Fruit fly (Drosophila melanogaster) ovary, adult (tissue): ENCODE measurements around the gene MED30.
A peak's percentile ranks its signal among the peaks of the same experiment; 100 is the strongest.

Experiments
- CG17801 ChIP-seq: fragments of 200-800 bp; optimal IDR thresholded peaks from 2 replicates; lab custom pipeline; 2019; ENCODE audit warnings: missing biosample characterization, mild to moderate bottlenecking, missing genetic modification characterization, moderate library complexity; ENCODE audit not compliant: partially characterized antibody

MED30 gene

DNA sequence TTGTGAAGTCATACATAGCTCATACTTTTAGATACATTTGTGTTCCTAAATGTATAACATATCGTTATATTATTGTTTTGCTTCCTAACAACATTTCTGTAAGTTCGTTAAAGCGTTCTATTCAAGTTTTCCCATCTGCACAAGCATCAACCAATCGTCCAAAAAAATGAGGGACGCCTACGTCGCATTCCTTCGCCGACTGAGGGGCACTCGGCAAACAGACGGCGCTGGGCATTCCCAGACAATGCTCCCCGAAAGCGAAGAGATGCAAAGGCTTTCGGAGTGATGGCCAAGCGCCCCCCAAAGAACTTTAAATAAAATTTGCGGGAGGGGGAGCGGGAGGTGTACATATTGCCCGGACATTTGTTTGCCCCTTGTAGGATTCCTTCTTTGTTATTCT, 43.1 kb downstream of the MED30 start:
- no peak for TF ChIP-seq CG17801 (GFP tag; lab: Kevin White, UChicago)

DNA sequence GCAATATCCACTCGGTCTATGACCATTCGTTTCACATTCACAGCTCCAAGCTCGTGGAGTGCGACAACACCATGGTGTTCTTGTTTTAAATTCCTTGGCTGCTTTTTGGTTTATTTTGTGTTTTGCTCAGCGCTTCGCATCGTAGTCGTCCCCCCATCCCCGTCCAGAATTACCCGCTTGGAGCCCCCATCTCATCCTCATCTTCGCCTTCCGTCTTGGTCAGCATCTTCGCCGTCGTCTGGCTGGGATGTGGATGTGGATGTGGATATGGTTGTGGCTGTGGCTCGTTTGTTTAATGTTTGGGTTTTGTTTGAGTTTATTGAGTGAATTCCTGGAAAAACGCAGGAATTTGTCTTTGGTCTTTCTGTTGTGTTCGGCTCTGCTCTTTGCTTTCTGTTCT, 44.7 kb downstream of the MED30 start:
- TF ChIP-seq CG17801 (GFP tag; lab: Kevin White, UChicago), result no peak

DNA sequence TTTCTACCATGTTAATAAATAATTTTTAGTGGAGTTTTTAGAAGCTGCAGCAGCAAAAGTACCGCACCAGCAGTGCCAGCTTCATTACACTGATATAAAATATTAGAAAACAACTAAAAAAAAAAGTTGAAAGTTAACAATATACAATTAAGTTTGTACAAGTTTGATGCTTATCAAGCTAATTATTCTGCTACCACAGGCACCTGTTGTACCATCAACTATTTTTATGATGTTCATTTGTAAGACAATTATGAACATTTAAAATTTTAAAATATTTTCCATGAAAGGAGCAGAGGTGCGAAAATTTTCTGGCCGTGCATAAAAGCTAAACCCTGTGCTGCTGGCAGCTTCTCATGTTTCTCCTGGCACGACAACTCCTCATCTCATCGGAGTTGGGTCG, 45.5 kb downstream of the MED30 start:
- no peak for TF ChIP-seq CG17801 (GFP tag; lab: Kevin White, UChicago)

DNA sequence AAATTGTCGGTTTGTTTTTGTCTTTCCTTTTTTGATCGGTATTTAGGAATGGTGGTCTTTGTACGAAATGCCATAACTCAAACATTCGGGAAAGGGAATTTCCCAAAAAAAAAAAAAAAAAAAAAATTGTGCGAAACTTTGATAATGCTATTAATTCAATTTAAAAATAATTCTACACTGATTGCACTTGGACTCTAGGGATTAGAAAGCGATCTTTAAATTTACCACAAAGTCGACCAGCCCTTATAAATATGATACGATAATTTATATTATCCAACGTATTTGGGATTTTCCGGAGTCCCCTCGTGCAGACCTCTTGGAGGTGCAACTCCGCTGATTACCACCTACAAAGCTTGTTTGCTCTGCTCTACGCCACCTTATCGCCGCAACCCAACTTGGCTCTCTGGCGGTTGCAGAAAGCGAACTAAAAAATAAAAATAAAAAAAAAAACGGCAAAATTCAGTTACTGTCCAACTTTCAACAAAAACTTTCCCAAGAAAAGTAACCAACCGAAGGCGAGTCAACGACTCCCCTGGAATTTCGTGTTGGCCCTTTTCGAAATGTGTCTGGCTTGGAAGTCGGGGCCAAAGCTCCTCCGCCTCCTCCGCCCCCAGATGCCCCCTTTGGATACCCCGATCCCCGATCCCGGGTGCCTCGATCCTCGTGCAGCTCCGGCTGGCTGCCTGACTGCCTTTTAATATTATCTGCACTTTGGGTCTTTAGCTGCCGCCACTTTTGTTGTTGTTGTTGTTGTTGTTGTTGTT, 46.2 kb downstream of the MED30 start:
- no peak for TF ChIP-seq CG17801 (GFP tag; lab: Kevin White, UChicago)

DNA sequence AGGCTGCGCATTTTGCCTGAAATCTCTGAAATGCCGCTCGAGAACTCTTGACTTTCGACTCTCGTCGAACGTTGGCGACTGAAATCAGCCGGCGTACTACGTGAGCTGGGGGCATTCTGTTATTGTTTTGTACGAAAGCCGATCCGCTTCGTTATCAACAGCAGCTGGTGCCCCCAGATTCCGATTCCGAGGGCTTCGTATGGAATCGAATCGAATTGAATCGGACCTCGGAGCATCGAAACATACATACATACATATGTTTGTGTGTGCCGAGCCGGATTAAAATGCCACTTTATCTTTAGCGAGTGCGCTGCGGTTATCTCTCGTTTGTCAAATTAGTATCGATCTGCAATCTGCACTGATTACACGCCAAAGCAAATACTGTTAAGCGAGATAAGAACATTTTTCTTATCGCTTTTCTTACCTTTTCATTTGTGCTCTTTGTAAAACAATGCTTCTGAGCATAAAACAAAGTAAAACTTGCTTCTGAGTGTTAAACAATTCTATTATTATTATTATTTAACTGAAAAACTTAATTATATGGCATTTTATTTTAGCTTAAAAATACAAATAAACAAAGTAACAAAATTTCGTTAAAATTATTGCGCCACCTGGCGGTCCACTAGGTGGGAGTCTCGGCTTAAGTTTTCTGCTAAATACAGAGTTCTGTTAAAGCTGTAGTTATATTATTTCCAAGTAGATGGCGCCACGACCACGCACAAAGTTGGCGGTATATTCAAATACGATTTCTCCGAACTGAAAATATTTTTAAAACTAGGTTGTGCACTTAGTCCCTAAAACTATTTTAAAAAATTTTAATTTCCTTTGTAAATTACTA, 47.2 kb downstream of the MED30 start, which contains the start of gene Reg-2:
Gene Reg-2, minus strand, starts transcription at position 80 of the 838 bp plus-strand sequence.
- TF ChIP-seq CG17801 (GFP tag; lab: Kevin White, UChicago), result no peak

DNA sequence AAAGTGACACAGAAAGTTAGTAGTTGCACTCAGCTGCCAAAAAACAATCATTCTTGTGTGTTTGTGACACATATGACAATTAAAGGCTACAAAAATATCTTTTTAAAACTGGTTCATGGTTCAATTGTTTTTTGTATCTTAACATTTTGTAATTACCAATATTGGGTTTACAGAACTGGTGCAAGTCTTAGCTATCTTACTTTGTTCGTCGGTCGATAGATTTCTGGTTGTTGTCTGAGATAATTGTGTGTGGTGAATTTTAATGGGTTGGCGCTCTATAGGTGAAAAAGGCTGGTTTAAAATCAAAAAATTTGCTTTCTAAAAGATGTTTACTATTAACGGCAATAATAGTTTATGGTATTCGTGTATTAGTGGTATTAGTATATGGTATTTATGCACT, 49.2 kb downstream of the MED30 start:
- TF ChIP-seq CG17801 (GFP tag; lab: Kevin White, UChicago), result no peak

DNA sequence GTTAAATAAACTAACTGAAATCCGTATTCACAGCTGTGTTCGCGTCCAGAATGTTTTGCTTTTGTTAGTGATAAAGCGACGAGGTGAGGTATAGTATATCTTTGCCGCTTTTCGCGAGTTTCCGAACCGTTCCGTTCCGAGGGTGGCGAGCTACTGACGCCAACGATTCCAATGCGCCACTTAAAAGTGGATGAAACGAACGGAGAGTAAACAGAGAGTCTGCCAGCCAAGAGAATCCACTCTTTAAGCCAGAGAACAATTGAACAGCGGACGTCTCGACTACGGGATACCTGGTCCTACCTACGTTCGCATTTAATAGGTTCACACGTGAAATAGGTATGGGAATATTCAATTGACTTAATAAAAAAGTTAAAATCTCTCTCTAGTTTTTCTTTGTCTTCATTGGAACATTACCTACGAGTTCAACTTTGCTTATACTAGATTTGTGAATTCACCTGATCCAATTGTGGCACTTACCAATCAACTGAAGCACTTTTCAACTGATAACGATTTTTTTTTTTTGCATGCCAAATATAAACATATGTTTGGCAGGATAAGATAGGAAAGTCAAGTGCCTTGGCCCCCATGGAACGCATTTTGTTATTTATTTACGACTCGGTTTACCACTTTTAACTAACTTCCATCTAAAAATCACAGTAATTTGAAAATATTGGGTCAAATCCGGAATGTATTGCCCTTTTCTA, 49.9 kb downstream of the MED30 start, which contains the start of gene CG13893:
Gene CG13893, minus strand, starts transcription at position 162 of the 704 bp plus-strand sequence.
- TF ChIP-seq CG17801 (GFP tag; lab: Kevin White, UChicago), result peak; percentile 69

DNA sequence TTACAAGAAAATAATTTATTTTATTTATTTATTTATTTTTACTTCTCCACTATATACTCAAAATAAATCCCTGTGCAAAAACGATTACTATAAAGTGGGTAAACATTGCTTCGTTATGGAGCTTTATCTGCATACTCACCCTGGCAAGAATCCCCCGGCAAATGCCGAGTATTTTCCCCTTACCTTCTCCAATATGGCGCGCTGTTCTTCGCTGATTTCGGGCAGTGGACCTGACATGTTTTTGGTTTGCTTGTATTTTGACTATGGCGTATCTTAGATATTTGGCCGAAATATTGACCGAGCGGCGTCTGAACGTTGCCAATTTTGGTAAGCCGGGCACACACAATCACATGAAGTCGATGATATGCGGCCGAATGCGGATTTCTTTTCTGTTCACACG, 50.7 kb downstream of the MED30 start:
- no peak for TF ChIP-seq CG17801 (GFP tag; lab: Kevin White, UChicago)
